Worm (Caenorhabditis elegans) whole organism, L4/young adult: ENCODE data around the gene C14H10.2.

ENCODE experiments used
- dao-5 ChIP-seq: sonication (generic microtip); optimal IDR thresholded peaks from 2 replicates; lab custom pipeline; 2016; ENCODE audit warnings: missing genotype, missing genetic modification characterization, moderate library complexity, missing compliant biosample characterization
- him-1 ChIP-seq: sonication (generic microtip); optimal IDR thresholded peaks from 2 replicates; lab custom pipeline; 2016; ENCODE audit warnings: missing genotype, missing genetic modification reagents, missing genetic modification characterization, missing compliant biosample characterization

- no peak for TF ChIP-seq him-1 (tag; lab: Kevin White, UChicago)
- TF ChIP-seq dao-5, result no peak
Measured at ce11 chrX:10204313-10205063, 48.2 kb downstream of the C14H10.2 start.
